Worm (Caenorhabditis elegans): ENCODE results near the gene fbxa-192.
A peak's percentile ranks its signal among the peaks of the same experiment; 100 is the strongest.

fbxa-192 gene

ce11 chrV:17694260-17694659 is 43.9 kb upstream of the fbxa-192 start:
- TF ChIP-seq egl-27 (tag; optimal IDR thresholded peaks at IDR 0.05) (no peak), elt-2 (tag; optimal IDR thresholded peaks at IDR 0.05) (peak; percentile 47)

ce11 chrV:17690922-17691321 is 40.6 kb upstream of the fbxa-192 start, which contains the start of gene F59A1.13:
TSS of gene F59A1.13 (minus strand) at chrV:17691022.
- TF ChIP-seq nhr-76 (tag; optimal IDR thresholded peaks at IDR 0.05): no peak
- no peak for TF ChIP-seq nhr-23 (tag; optimal IDR thresholded peaks at IDR 0.05)
- no peak for TF ChIP-seq fos-1 (tag; optimal IDR thresholded peaks at IDR 0.05)
- TF ChIP-seq unc-39 (tag; optimal IDR thresholded peaks at IDR 0.05): no peak

- TF ChIP-seq lsy-12 (tag; optimal IDR thresholded peaks at IDR 0.05) (no peak), nfya-1 (tag; optimal IDR thresholded peaks at IDR 0.05; ENCODE audit: insufficient read depth) (no peak)
Measured at ce11 chrV:17686852-17687251, 36.5 kb upstream of the fbxa-192 start, which contains the start of gene F59A1.18. TSS of gene F59A1.18 (minus strand) at chrV:17686952.

ce11 chrV:17684857-17685256 is 34.5 kb upstream of the fbxa-192 start, which contains the start of the genes F59A1.16 and F59A1.6:
TSS of gene F59A1.16 (minus strand) at chrV:17684957.
TSS of gene F59A1.6 (plus strand) at chrV:17685141.
- no peak for TF ChIP-seq nhr-77 (tag; optimal IDR thresholded peaks at IDR 0.05)
- no peak for TF ChIP-seq pha-4 (tag; optimal IDR thresholded peaks at IDR 0.05)
- TF ChIP-seq zag-1 (tag; optimal IDR thresholded peaks at IDR 0.05): no peak
- TF ChIP-seq ceh-9 (tag; optimal IDR thresholded peaks at IDR 0.05): no peak
- no peak for TF ChIP-seq daf-12 (tag; optimal IDR thresholded peaks at IDR 0.05)
- TF ChIP-seq nhr-25 (tag; optimal IDR thresholded peaks at IDR 0.05): no peak
- no peak for TF ChIP-seq ceh-28 (tag; optimal IDR thresholded peaks at IDR 0.05)
- no peak for TF ChIP-seq nhr-23 (tag; optimal IDR thresholded peaks at IDR 0.05)
- no peak for TF ChIP-seq nhr-237 (tag; optimal IDR thresholded peaks at IDR 0.05)
- TF ChIP-seq eor-1 (tag; optimal IDR thresholded peaks at IDR 0.05): no peak

- TF ChIP-seq fos-1 (tag; optimal IDR thresholded peaks at IDR 0.05) (no peak), nhr-237 (tag; optimal IDR thresholded peaks at IDR 0.05) (no peak), mdl-1 (tag; optimal IDR thresholded peaks at IDR 0.05) (no peak), tbx-2 (tag; optimal IDR thresholded peaks at IDR 0.05) (no peak), hmg-11 (tag; optimal IDR thresholded peaks at IDR 0.05) (no peak), pha-4 (tag; optimal IDR thresholded peaks at IDR 0.05) (no peak), zag-1 (tag; optimal IDR thresholded peaks at IDR 0.05) (no peak), nhr-11 (tag; optimal IDR thresholded peaks at IDR 0.05) (no peak), elt-3 (tag; optimal IDR thresholded peaks at IDR 0.05) (no peak), nhr-77 (tag; optimal IDR thresholded peaks at IDR 0.05) (no peak), pqm-1 (tag; optimal IDR thresholded peaks at IDR 0.05) (no peak), nhr-67 (tag; optimal IDR thresholded peaks at IDR 0.05) (no peak), jun-1 (tag; optimal IDR thresholded peaks at IDR 0.05) (no peak), ceh-16 (tag; optimal IDR thresholded peaks at IDR 0.05) (no peak), aly-2 (tag; optimal IDR thresholded peaks at IDR 0.05) (no peak), R02D3.7 (tag; optimal IDR thresholded peaks at IDR 0.05) (no peak)
Measured at ce11 chrV:17683763-17684162, 33.4 kb upstream of the fbxa-192 start, which contains the start of gene F59A1.15. TSS of gene F59A1.15 (minus strand) at chrV:17683863.

ce11 chrV:17683290-17683689 is 33.0 kb upstream of the fbxa-192 start:
- TF ChIP-seq aly-2 (tag; optimal IDR thresholded peaks at IDR 0.05): no peak
- TF ChIP-seq hmg-11 (tag; optimal IDR thresholded peaks at IDR 0.05): no peak
- TF ChIP-seq pqm-1 (tag; optimal IDR thresholded peaks at IDR 0.05): no peak
- TF ChIP-seq nhr-67 (tag; optimal IDR thresholded peaks at IDR 0.05): no peak
- TF ChIP-seq mdl-1 (tag; optimal IDR thresholded peaks at IDR 0.05): no peak
- no peak for TF ChIP-seq ceh-28 (tag; optimal IDR thresholded peaks at IDR 0.05)
- no peak for TF ChIP-seq ZK546.5 (tag; optimal IDR thresholded peaks at IDR 0.05)
- no peak for TF ChIP-seq ztf-11 (tag; optimal IDR thresholded peaks at IDR 0.05)
- no peak for TF ChIP-seq nhr-77 (tag; optimal IDR thresholded peaks at IDR 0.05)
- no peak for TF ChIP-seq daf-12 (tag; optimal IDR thresholded peaks at IDR 0.05)
- TF ChIP-seq nhr-237 (tag; optimal IDR thresholded peaks at IDR 0.05): no peak

ce11 chrV:17676553-17676952 is 26.2 kb upstream of the fbxa-192 start, which contains the start of gene str-92:
TSS of gene str-92 (minus strand) at chrV:17676653.
- TF ChIP-seq nhr-237 (tag; optimal IDR thresholded peaks at IDR 0.05): no peak

Measured in whole organism, L3 larva.